Fruit fly (Drosophila melanogaster): ENCODE measurements around the gene Rab3-GEF.
A peak's percentile ranks its signal among the peaks of the same experiment; 100 is the strongest.

Rab3-GEF gene

DNA sequence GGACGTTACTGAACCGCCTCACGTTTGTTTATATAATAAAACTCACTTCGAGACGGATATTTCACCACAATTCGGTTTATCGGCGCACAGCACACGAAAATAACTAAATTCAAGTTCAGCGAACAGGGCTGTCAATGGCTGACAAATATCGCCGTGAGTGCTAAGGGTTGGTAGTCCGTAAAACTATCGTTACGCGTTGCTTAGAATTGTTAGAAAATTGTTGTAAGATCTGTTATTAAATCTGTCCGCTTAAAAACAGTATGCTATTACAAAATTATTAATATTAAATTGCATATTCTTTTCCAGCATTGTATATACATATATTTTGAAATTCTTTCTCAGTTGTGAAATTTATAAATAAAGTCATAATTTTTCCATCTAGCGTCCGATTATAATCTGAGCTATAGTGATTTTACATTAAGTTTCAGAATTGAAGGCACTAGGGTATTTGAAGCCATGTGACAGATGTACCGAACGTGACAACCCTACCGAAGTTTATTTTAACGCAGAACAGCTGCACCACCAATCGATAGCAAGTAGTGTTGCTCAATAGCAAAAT, 4.8 kb upstream of the Rab3-GEF start, which contains the start of gene Cox17 (continued):
- TF ChIP-seq Lpt (GFP tag; optimal IDR thresholded peaks at IDR 0.05) (peak; percentile 68), CG8119 (GFP tag; IDR thresholded peaks at IDR 0.05) (peak; percentile 68), topi (GFP tag; optimal IDR thresholded peaks at IDR 0.05) (peak; percentile 78), Hr4 (GFP tag; optimal IDR thresholded peaks at IDR 0.05) (peak; percentile 83), net (GFP tag; optimal IDR thresholded peaks at IDR 0.05) (peak; percentile 75), CG15336 (GFP tag; IDR thresholded peaks at IDR 0.05) (peak; percentile 56), acj6 (GFP tag; optimal IDR thresholded peaks at IDR 0.05) (peak; percentile 85), cyc (GFP tag; optimal IDR thresholded peaks at IDR 0.05) (peak; percentile 83), CG6808 (GFP tag; optimal IDR thresholded peaks at IDR 0.05) (peak; percentile 80), dac (GFP tag; optimal IDR thresholded peaks at IDR 0.05) (peak; percentile 44), salr (GFP tag; optimal IDR thresholded peaks at IDR 0.05) (peak in 1 of 2 experiments; percentile 87), ss (GFP tag; optimal IDR thresholded peaks at IDR 0.05) (peak; percentile 61 to 81), svp (GFP tag) (peak; percentile 93), Eip75B (GFP tag; optimal IDR thresholded peaks at IDR 0.05) (peak; percentile 77), Eip78C (GFP tag) (peak; percentile 91), Hr38 (GFP tag; optimal IDR thresholded peaks at IDR 0.05) (no peak), lz (GFP tag; optimal IDR thresholded peaks at IDR 0.05) (peak; percentile 88), CG1621 (tag; optimal IDR thresholded peaks at IDR 0.05) (peak; percentile 68), CG6854 (GFP tag; optimal IDR thresholded peaks at IDR 0.05) (no peak), Sox15 (GFP tag; optimal IDR thresholded peaks at IDR 0.05) (peak; percentile 84)

DNA sequence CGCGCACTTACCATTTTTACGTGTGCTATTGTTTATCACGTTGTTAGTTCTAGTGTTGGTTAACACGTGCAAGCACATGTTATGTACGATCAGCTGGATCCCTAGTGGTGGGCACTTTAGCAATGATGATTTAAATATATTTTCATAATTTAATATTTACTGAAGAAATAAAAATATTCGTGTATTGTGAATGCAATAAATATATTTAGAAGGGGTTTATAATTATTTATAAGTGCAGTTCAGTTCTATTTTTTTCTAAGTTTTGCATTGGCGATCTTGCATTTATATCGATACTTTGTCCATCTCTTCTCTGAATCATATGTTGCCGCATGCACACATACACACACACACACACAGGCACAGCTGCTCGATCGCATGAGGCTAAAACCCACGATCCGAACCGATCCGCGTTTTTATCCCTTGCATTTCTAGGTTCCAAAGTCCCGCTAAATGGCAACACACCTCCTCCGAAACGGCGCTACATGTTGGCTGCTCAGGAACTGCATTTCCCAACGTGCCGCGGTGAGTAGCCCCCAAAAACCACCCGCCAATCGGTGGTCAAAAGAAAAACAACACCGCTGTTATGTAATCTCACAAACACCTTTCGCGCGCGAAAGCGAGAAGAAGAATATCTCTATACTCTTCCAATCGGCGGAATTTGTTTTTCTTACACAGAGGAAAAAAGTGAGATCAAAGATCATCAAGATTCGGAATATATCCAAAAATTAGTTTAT, 3.5 kb upstream of the Rab3-GEF start, which contains the start of the genes CG15027 and Dbct:
TSS of gene CG15027 (minus strand) at position 51 of the 734 bp plus-strand sequence.
TSS of gene Dbct (plus strand) at position 349 of the 734 bp plus-strand sequence.
- TF ChIP-seq eg (GFP tag; IDR thresholded peaks at IDR 0.05) (peak; percentile 63), CG32006 (GFP tag; optimal IDR thresholded peaks at IDR 0.05) (peak; percentile 43), Blimp-1 (GFP tag; optimal IDR thresholded peaks at IDR 0.05) (peak; percentile 10), dac (GFP tag; optimal IDR thresholded peaks at IDR 0.05) (no peak), Lpt (GFP tag; optimal IDR thresholded peaks at IDR 0.05) (no peak), ss (GFP tag; optimal IDR thresholded peaks at IDR 0.05) (peak; percentile 21 to 55), CG6163 (GFP tag; IDR thresholded peaks at IDR 0.05) (peak; percentile 69), Sox15 (GFP tag; optimal IDR thresholded peaks at IDR 0.05) (peak; percentile 30), Eip93F (GFP tag; optimal IDR thresholded peaks at IDR 0.05) (peak; percentile 11), CG8632 (GFP tag; optimal IDR thresholded peaks at IDR 0.05) (peak; percentile 60), CG7368 (GFP tag; optimal IDR thresholded peaks at IDR 0.05) (peak; percentile 56), svp (GFP tag) (peak; percentile 83), pdm3 (GFP tag; optimal IDR thresholded peaks at IDR 0.05) (peak; percentile 66), CG34406 (GFP tag; optimal IDR thresholded peaks at IDR 0.05) (peak; percentile 63), CG3032 (tag; optimal IDR thresholded peaks at IDR 0.05) (peak; percentile 69), vri (GFP tag; optimal IDR thresholded peaks at IDR 0.05) (peak; percentile 99), net (GFP tag; optimal IDR thresholded peaks at IDR 0.05) (peak; percentile 20), CG8119 (GFP tag; IDR thresholded peaks at IDR 0.05) (peak; percentile 53), salr (GFP tag; optimal IDR thresholded peaks at IDR 0.05) (peak; percentile 4 to 14), CG6808 (GFP tag; optimal IDR thresholded peaks at IDR 0.05) (peak; percentile 37), Hr38 (GFP tag; optimal IDR thresholded peaks at IDR 0.05) (no peak), fd59A (GFP tag; optimal IDR thresholded peaks at IDR 0.05) (peak; percentile 34), OdsH (GFP tag; optimal IDR thresholded peaks at IDR 0.05) (peak; percentile 78), CG6854 (GFP tag; optimal IDR thresholded peaks at IDR 0.05) (peak; percentile 3), Met (GFP tag; optimal IDR thresholded peaks at IDR 0.05) (peak; percentile 64), CG11902 (GFP tag; optimal IDR thresholded peaks at IDR 0.05) (peak; percentile 26), esn (GFP tag; optimal IDR thresholded peaks at IDR 0.05) (peak; percentile 70), Ets21C (GFP tag; optimal IDR thresholded peaks at IDR 0.05) (peak; percentile 28), CG6276 (GFP tag; optimal IDR thresholded peaks at IDR 0.05) (peak; percentile 30), CG6792 (GFP tag; optimal IDR thresholded peaks at IDR 0.05) (peak; percentile 41), CG3919 (GFP tag; optimal IDR thresholded peaks at IDR 0.05) (peak; percentile 53), CG4318 (GFP tag; optimal IDR thresholded peaks at IDR 0.05) (peak; percentile 17), fkh (GFP tag; optimal IDR thresholded peaks at IDR 0.05) (peak; percentile 60), CG15336 (GFP tag; IDR thresholded peaks at IDR 0.05) (peak; percentile 41), Sox102F (GFP tag; optimal IDR thresholded peaks at IDR 0.05) (peak; percentile 32), Ets96B (tag; optimal IDR thresholded peaks at IDR 0.05) (peak; percentile 67), fd85E (GFP tag; optimal IDR thresholded peaks at IDR 0.05) (no peak), achi (GFP tag; optimal IDR thresholded peaks at IDR 0.05) (peak; percentile 64), topi (GFP tag; optimal IDR thresholded peaks at IDR 0.05) (peak; percentile 64), Eip75B (GFP tag; optimal IDR thresholded peaks at IDR 0.05) (peak; percentile 28)
